Fruit fly (Drosophila melanogaster) whole organism, embryonic: ENCODE data around the gene Nct.

Experiments used
- CG10462 ChIP-seq: fragments of 200-800 bp; sonication (Bioruptor generic); optimal IDR thresholded peaks from 2 replicates; lab custom pipeline; 2016; ENCODE audit warnings: missing biosample characterization, missing genetic modification characterization
- CG4328 ChIP-seq: fragments of 200-800 bp; sonication (Bioruptor generic); optimal IDR thresholded peaks from 3 replicates; lab custom pipeline; 2017; ENCODE audit warnings: missing biosample characterization, missing genetic modification reagents, missing genetic modification characterization
- Dfd ChIP-seq, 2 experiments: fragments of >200 bp; optimal IDR thresholded peaks; 2 replicates each; lab custom pipeline; 2017; ENCODE audit warnings: missing biosample characterization in 2 of 2, missing genetic modification characterization in 2 of 2
- Dp ChIP-seq: fragments of 200-800 bp; sonication (Bioruptor generic); optimal IDR thresholded peaks from 2 replicates; lab custom pipeline; 2018; ENCODE audit warnings: missing biosample characterization, mild to moderate bottlenecking, missing genetic modification characterization, moderate library complexity
- HmgD ChIP-seq: fragments of 200-800 bp; sonication (Bioruptor generic); optimal IDR thresholded peaks from 3 replicates; lab custom pipeline; 2016; ENCODE audit warnings: missing biosample characterization, missing genetic modification characterization
- dan ChIP-seq: fragments of 200-800 bp; sonication (Bioruptor generic); IDR thresholded peaks from 2 replicates; pipeline ENCODE4 v1.3.6; 2022; ENCODE audit warnings: missing biosample characterization, missing genetic modification characterization

DNA sequence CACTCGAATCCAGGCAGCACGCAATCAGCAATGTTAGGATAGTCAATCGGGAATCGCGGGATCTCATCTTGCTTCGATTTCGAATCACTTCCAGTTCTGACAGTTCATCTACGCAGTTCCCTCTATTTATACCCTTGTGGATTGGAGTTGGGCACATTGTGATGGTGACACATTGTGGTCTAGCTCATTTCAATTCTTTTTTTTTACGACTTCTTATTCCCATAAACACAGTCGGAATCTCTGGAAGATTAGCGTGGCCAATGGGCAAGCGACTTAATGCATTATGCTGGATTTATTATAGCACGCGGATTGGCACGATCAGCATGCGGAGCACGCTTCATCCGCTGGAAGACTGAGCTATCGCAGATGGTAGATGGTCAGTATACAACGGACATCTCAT, 10.7 kb downstream of the Nct start, which contains the start of gene CG13640:
- TF ChIP-seq HmgD (GFP tag; lab: Kevin White, UChicago), result no peak
- no peak for TF ChIP-seq Dp (GFP tag; lab: Kevin White, UChicago)
- no peak for TF ChIP-seq Dfd (GFP tag; optimal IDR thresholded peaks at IDR 0.05; lab: Kevin White, UChicago)
- TF ChIP-seq CG4328 (GFP tag; lab: Kevin White, UChicago), result no peak
- no peak for TF ChIP-seq dan (GFP tag; lab: Robert Waterston, UW)
- no peak for TF ChIP-seq CG10462 (GFP tag; lab: Kevin White, UChicago)
